Fruit fly (Drosophila melanogaster): ENCODE data around the gene mRpL12.

mRpL12 gene

DNA sequence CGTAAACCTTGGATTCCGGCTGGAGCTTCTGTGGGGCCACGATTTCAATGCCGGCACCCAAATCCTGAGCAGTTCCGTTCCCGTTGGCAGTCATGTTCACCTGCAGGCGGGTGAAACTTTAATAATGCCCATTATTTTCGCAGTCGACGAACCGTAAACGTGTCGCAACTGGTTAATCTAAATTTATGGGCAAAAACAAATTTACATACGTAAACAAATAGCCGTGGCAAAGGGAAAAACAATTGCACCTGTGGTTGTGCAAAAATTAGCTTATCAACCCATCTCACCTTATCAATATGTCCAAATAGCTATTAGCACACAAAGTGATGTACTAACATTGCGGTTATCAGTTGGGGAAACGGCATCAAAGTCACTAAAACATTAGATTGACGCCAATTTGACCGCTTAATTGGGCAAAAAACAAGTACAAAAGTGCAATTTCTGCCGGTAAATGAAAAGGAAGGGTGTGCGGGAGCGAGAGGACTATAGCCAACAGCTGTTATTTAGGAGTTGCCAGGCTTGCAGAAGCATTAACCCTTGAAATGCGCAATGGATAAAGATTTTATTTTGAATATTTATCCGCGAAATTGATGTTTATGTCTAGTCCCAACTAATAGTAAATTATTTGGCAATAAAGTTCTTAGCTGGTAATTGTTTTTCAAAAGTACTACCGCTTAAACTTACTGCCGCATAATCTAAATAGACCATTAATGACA lies 28.7 kb downstream of the mRpL12 start:
- TF ChIP-seq CTCF (optimal IDR thresholded peaks at IDR 0.05) = no peak
- TF ChIP-seq CG8478 (optimal IDR thresholded peaks at IDR 0.05) = no peak

dm6 chr3L:8985848-8986320 lies 29.3 kb downstream of the mRpL12 start, which contains the start of gene Galk:
TSS of gene Galk (minus strand) at chr3L:8986091.
- TF ChIP-seq CG8478 (optimal IDR thresholded peaks at IDR 0.05) (no peak), CTCF (optimal IDR thresholded peaks at IDR 0.05) (no peak)

DNA sequence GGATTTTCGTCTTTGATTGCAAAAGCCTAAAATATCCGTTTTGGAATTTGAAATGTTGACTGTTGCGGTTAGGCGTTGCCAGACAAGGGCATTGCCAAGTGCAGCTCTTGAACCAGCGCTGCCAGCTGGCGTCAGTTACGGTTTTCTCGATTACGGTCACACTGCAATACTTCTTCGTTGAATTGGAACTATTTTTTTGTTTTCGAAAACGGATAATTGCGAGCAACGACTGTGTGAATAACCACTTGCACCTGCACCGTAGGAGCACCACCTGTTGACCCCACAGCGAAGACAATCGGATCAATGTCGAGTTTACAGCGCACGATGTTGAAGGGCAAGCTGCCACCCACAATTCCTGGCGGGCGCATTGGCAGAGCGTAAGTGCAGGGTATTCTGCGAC lies 30.0 kb downstream of the mRpL12 start, which contains the start of gene CG5068:
CG5068 (plus strand) TSS at position 129 of the 400 bp plus-strand sequence.
- no peak for TF ChIP-seq CG8478 (optimal IDR thresholded peaks at IDR 0.05)
- TF ChIP-seq CTCF (optimal IDR thresholded peaks at IDR 0.05) = peak in 1 of 2 experiments; percentile 47

DNA sequence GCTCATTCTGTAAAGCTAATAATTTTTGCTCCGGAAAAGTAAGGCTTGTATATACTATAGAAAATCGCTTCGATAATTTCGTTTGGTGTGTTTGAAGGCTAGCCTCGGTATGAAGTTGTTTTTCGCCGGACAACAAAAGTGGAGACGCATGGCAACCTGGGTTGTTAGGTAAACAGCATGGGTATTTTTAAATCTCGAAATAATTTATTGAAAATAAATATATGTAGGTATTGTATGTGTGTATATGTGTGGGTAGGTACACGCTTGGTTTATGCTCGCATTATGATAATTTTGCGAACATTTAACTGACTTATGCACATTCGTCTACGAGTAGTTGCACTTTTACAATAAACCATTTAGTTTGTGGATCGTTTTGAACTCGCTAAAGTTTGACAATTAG lies 33.5 kb downstream of the mRpL12 start, which contains the start of gene CG5280:
CG5280 (minus strand) TSS at position 101 of the 400 bp plus-strand sequence.
- TF ChIP-seq CTCF (optimal IDR thresholded peaks at IDR 0.05) (no peak), CG8478 (optimal IDR thresholded peaks at IDR 0.05) (no peak)

DNA sequence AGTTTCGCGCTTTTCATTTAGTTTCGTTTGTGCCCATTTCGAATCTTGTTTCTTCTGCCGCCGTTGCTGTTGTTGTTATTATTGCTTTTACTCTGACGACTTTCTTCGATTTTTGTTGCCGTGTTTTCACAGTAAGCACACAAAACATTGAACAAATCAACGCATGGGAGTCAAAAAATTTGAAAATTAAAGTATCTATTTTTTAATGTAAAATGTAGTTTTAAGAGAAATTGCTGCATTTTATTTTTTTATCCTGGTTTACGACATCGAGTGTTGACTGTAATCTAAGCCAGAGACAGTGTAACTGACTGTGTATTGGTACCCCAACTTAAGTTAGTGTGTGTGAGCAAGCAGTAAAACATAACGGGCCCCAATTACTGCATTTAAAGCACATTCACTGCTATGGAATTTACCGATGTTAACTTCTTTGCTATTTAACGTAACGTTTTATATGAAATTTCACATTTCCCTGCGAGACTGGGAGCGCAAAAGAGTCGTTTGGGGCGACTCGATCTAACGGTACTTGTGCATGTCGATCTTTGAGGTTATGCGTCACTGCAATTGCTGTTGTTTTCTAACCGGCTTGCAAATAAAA lies 39.7 kb downstream of the mRpL12 start:
- TF ChIP-seq CTCF (optimal IDR thresholded peaks at IDR 0.05) = no peak
- no peak for TF ChIP-seq CG8478 (optimal IDR thresholded peaks at IDR 0.05)

dm6 chr3L:8996899-8997685 lies 40.5 kb downstream of the mRpL12 start:
- TF ChIP-seq CG8478 (optimal IDR thresholded peaks at IDR 0.05) = no peak
- TF ChIP-seq CTCF (optimal IDR thresholded peaks at IDR 0.05) = no peak

DNA sequence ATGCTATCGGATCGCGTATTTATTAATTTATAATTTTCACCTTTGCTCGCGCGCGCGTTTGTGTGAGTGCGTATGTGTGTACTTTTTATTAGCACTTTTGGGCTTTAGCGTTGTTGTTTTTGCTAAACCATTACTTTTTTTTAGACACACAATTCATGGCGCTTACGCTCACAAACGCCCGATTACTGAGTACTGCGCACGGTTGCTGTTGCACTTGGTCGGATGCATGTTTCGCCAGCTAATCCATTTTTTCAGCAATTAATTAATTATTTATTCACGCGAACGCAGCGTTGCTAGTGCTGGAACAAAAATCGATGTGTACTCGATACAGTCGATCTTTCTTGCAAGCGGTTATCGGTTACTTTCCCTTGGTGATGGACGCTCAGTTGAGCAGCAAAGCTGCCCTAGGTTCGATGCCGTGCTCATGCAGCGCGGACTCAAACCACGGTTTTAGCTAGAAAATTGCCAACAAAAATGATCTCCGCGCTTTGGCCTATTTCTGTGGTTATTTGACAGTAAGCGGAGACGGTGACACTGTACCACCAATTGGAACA lies 41.2 kb downstream of the mRpL12 start, which contains the start of the genes smg and CG5087:
smg (minus strand) TSS at position 304 of the 554 bp plus-strand sequence.
CG5087 (plus strand) TSS at position 499 of the 554 bp plus-strand sequence.
- TF ChIP-seq CG8478 (optimal IDR thresholded peaks at IDR 0.05) (no peak), CTCF (optimal IDR thresholded peaks at IDR 0.05) (peak; percentile 70 to 78)

- TF ChIP-seq CTCF (optimal IDR thresholded peaks at IDR 0.05) (no peak), CG8478 (optimal IDR thresholded peaks at IDR 0.05) (no peak)
Observed at dm6 chr3L:9002527-9002926, 45.9 kb downstream of the mRpL12 start.

dm6 chr3L:9003369-9003768 lies 46.8 kb downstream of the mRpL12 start:
- TF ChIP-seq CTCF (optimal IDR thresholded peaks at IDR 0.05) = no peak
- no peak for TF ChIP-seq CG8478 (optimal IDR thresholded peaks at IDR 0.05)

- TF ChIP-seq CG8478 (optimal IDR thresholded peaks at IDR 0.05) (no peak), CTCF (optimal IDR thresholded peaks at IDR 0.05) (peak in 1 of 2 experiments; percentile 24)
Observed at dm6 chr3L:9004788-9005246, 48.2 kb downstream of the mRpL12 start, which contains the start of gene Doc3. TSS of gene Doc3 (plus strand) at chr3L:9005196.

Measured in S2 (cell line).